Worm (Caenorhabditis elegans): ENCODE results near the gene lgc-15.

DNA sequence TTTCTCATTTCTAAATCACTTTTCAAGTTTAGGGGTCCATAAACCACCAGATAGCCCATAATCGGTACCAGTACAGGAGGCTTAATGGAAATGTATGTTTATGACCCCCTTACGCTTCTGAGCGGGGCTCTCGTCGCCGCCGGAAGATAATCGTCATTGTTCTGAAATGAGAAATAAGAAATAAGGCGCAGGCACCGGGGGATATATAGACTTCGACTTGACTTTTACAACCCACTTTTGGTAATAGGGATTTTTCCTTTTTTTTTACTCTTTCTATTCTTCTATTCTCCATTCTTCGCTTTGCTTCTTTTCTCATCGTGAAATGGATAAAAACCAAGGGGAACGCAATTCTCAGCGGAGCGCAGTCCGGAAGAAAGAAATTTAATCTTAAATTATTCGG is 18.9 kb upstream of the lgc-15 start:
- TF ChIP-seq F13H6.1 (tag; optimal IDR thresholded peaks at IDR 0.05): no peak
- TF ChIP-seq ztf-16 (tag; optimal IDR thresholded peaks at IDR 0.05): no peak
- no peak for TF ChIP-seq pha-4 (tag; optimal IDR thresholded peaks at IDR 0.05)
- no peak for TF ChIP-seq nfya-1 (tag; optimal IDR thresholded peaks at IDR 0.05)
- no peak for TF ChIP-seq hlh-30 (tag; optimal IDR thresholded peaks at IDR 0.05; ENCODE audit: insufficient read depth)
